Fruit fly (Drosophila melanogaster) Kc167 (cell line): Measurements from ENCODE around the gene CG42342.

Experiments used
- Myc ChIP-seq: fragments of >200 bp; optimal IDR thresholded peaks from 2 replicates; lab custom pipeline; 2017; ENCODE audit warnings: missing external identifiers
- Sin3A ChIP-seq: fragments of >200 bp; optimal IDR thresholded peaks from 2 replicates; lab custom pipeline; 2018; ENCODE audit warnings: missing external identifiers
- h ChIP-seq: fragments of >200 bp; optimal IDR thresholded peaks from 3 replicates; lab custom pipeline; 2018; ENCODE audit warnings: missing external identifiers
- insv ChIP-seq: fragments of >200 bp; optimal IDR thresholded peaks from 3 replicates; lab custom pipeline; 2018; ENCODE audit warnings: missing external identifiers
- psq ChIP-seq: fragments of >200 bp; optimal IDR thresholded peaks from 2 replicates; lab custom pipeline; 2017; ENCODE audit warnings: missing external identifiers
- ttk ChIP-seq: sonication (Bioruptor generic); optimal IDR thresholded peaks from 2 replicates; lab custom pipeline; 2017; ENCODE audit warnings: missing external identifiers

The CG42342 gene

DNA sequence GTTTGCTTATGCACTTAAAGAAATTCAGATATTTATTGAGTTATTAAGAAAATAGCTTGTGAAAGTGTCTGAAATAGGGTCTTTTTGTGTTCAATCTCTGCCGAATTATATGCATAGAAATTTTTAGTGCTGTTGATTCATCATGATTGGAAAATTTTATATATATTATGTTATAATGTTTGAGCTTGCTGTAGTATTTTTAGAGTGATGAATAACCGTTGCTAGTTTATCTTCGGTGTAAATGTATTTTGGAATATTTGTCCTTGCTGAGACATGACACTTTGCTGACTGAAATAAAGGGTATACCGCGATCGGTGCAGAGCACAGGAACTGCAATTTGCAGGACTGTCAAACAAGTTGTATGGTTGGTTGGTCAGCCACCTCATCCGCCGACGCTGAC lies 39.4 kb downstream of the CG42342 start:
- no peak for TF ChIP-seq Sin3A
- no peak for TF ChIP-seq ttk
- TF ChIP-seq psq, result no peak
- TF ChIP-seq h (lab: Kevin White, UChicago), result no peak
- no peak for TF ChIP-seq Myc (lab: Kevin White, UChicago)
- no peak for TF ChIP-seq insv (lab: Kevin White, UChicago)

DNA sequence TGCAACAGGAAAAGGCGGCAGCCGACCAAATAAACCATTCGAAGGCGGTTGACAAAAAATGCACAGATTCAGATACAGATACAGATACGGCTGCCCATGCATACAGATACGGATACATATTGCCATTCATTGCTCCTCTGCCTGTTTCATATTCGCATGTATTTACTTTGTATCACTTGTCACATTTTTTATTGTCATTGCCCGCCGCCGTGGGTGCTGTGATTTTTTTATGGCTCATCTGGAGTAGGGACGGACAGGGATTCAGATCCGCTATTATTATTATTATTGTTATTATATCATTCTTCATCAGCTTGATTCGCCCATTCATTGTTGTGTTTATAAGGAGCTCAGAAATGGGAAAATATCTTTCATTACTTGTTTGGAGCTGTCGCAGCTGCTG lies 40.0 kb downstream of the CG42342 start:
- TF ChIP-seq Sin3A (no peak), h (lab: Kevin White, UChicago) (no peak), ttk (no peak), Myc (lab: Kevin White, UChicago) (no peak), psq (no peak), insv (lab: Kevin White, UChicago) (no peak)

DNA sequence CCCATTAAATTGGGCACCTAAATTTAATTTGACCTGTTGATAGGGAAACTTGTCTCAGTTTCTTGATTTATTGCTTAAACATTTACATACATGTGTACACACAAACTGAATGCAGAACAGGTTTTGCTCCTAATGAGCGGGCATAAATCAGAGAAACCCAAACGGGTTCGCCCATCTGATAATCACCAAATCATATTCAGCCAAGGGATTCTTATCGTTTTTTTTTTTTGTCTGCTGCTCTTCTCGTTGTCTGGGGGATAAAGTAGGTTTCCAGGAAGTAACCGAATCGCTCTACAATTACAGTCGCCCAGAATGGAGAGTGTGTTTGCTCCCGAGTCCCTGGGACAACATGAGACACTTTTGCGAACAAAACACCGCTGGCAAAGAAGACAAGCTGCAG lies 43.1 kb downstream of the CG42342 start:
- TF ChIP-seq Sin3A, result no peak
- TF ChIP-seq Myc (lab: Kevin White, UChicago), result no peak
- no peak for TF ChIP-seq ttk
- TF ChIP-seq psq, result no peak
- TF ChIP-seq insv (lab: Kevin White, UChicago), result no peak
- TF ChIP-seq h (lab: Kevin White, UChicago), result no peak

DNA sequence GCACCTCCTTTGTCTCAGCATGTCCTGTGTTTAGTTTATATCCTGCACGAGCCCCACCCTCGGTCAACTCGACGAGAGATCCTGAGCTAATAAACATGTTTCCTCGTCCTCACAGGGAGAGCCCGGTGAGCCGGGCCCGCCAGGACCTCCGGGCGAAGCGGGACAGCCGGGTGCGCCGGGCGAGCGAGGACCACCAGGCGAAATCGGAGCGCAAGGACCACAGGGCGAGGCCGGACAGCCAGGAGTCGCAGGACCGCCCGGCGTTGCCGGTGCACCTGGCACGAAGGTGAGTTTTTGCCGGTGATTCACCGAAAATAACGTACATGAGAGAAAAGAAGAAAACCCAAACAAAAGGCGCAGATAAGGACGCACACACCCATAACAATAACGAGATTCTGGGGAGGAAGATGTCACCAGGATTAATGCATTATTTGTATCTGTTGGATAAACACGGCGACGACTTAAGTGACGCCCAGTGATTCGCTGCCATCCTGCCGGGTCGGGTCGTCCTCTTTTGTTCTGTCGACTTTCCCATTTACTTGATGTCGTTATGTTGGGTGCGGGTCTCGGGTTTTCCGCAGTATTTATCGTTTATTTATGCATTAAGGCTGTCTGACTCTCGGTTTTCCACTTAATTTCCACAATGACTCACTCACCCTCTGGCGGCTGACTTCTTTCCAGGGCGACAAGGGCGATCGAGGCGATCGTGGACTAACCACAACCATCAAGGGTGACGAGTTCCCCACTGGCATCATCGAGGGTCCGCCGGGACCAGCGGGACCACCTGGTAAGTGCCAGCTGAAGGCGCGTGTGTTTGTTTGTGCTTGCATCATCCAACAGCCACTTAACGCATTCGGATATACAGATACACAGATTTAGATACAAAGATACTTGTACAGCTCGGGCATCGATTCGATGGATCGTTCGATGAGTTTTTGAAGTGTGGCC lies 49.4 kb downstream of the CG42342 start:
- no peak for TF ChIP-seq Myc (lab: Kevin White, UChicago)
- TF ChIP-seq psq, result no peak
- no peak for TF ChIP-seq insv (lab: Kevin White, UChicago)

DNA sequence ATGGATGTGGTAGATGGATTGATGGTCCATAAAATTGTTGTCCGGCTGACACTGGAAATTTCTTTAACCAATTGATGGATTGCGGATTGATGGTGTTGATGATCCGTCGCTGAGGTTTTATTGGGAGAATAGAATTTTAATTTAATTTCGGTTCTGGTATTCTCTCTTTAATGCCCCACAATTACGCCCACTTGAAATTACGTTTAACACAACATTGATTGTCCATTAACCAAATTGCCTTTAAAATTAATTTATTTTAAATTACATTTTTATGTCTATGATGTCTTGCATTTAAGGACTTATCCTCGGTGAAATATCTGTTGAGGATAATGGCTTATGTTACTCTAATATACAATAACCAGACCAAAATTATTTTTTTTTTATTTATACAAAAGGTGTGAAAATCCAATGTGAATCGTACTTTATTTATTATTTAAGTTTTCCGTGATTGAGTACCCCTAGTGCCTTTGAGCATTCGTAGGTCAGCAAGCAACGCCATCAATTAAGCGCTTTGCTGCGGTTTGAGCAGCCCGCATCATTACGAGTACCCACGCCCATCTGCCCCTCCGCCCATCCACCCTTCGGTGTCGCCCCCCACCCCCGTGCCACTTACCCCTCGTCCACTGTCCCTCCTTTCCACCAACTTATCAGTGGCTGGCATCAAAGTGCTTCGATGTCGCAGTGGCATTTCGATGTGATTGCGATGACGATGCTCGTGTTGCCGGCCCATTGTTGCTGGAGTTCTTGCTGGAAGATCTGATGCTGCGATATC lies 51.1 kb downstream of the CG42342 start:
- TF ChIP-seq h (lab: Kevin White, UChicago) (no peak), psq (no peak), Sin3A (no peak), insv (lab: Kevin White, UChicago) (no peak), ttk (no peak), Myc (lab: Kevin White, UChicago) (no peak)

DNA sequence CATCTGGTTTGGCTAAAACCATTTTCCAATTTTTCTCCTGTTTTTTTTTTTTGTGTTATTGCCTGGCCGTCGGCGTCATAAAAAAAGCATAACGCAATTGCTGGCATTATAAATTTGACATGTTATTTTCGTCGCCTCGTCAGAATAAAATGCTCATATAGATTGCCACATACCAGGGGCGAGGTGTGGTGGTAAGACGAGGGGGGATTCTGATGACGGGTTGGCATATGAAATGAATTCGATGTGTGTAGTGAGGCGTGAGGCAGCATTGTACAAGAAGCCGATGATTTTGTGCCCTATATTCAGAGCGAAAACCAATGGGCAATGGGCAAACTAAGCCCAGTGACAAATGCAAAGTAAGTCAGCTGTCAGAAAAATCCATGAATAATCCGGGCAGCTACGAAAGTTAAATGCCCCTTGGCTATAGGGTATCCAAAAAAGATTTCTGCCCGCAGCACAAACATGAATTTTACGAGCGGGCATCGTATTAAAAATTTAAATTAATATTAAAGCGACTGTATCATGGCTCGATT lies 56.1 kb downstream of the CG42342 start:
- TF ChIP-seq psq (no peak), insv (lab: Kevin White, UChicago) (no peak), Sin3A (no peak), h (lab: Kevin White, UChicago) (no peak), Myc (lab: Kevin White, UChicago) (no peak), ttk (no peak)

DNA sequence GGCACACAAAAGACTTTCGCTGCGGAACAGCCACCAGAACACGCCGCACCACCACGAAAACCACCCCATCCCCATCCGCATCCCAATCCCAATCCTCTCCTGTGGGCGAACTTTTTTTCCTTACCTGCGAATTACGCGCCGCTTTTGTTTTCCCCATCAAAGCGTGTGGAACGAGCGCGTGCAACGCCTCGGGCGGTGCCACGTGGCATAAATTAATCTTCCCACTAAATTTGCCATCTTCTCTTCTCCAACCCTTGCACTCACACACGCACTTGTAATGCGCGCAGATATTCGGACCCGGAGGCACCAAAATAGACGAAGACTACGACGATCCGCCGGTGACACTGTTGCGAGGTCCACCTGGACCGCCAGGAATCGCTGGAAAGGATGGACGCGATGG lies 62.2 kb downstream of the CG42342 start:
- TF ChIP-seq Myc (lab: Kevin White, UChicago) (no peak), psq (no peak), Sin3A (no peak), h (lab: Kevin White, UChicago) (no peak), ttk (no peak), insv (lab: Kevin White, UChicago) (no peak)

DNA sequence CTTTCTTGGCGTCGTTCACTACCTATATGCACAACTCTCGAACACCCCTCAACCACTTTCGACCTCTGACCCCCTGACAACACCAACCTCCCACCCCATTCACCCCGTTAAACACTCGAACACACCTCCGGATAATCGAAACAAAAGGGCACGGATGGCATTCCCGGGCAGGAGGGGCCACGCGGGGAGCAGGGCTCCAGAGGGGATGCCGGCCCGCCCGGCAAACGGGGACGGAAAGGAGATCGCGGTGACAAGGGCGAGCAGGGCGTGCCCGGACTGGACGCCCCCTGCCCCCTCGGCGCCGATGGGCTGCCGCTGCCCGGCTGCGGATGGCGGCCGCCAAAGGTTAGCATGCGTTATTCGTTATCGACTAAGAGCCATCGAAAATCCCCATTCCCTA lies 66.8 kb downstream of the CG42342 start:
- TF ChIP-seq ttk, result no peak

DNA sequence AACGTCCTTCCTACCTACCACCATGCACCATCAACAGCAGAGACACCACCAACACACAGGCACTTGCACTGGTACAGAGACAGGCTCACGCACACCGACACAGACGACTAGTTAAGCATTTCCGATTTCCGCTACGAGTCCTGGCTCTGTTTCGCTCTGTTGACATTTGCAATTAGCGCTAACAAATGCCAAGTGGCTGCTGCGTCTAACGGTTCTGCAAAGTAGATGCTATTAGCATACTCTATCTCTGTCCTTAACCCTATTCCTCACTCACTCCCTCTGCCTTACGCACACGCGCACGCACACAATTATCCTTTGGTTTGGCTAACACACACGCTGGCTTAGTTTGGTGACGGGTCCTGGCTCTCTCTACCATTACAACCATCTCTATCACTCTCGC lies 67.9 kb downstream of the CG42342 start:
- TF ChIP-seq insv (lab: Kevin White, UChicago), result no peak
- TF ChIP-seq Myc (lab: Kevin White, UChicago), result no peak

DNA sequence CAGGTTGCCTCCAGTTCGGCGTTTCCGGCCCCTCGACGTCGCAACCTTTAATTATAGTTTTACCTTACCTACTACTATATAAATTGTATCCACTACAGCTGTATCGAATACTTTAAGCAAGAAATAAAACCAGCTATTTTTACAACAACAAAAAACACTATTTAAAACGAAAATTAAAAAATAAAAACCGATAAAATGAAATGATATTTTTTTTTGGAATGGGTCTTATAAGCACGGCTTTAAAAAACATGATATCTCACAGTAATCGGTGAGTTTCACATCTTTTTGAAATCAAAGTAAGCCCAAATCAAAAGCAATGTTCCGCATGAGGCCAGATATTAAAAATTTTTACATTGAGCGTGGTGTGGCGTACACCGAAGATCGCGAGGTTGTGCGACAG lies 68.6 kb downstream of the CG42342 start, which contains the start of gene CG14891:
Gene CG14891 (plus strand): TSS at position 301 of the 400 bp plus-strand sequence.
- no peak for TF ChIP-seq Myc (lab: Kevin White, UChicago)

DNA sequence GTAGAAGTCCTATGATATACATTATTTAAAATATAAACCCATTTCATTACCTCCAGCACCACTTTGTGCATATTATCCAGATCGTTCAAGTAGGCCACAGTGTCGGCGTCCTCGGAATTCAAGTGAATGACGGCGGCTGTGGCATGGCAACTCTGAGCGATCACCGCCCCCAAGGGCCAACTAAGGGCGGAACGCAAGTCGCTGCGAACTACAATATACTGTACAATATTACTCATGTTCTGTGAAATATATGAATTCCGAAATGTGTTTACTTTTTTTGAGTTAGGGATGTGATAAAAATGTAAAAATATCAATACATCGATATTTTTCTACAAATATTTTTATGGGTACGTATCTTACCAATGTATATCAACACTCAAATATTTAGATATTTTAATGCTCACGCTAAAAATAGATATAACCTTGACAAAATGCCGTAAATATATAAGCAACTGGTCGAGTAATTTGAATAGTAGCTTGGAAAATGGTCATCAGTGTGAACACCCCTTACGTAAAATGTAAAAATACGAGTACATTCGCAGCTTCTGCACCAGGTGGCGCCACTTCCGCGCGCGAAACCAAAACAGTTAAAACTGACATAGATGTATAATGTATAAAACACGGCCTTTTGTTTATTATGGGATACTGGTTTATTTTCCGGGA lies 71.0 kb downstream of the CG42342 start, which contains the start of gene CG14903:
Gene CG14903 (minus strand): TSS at position 270 of the 663 bp plus-strand sequence.
- TF ChIP-seq h (lab: Kevin White, UChicago) (no peak), psq (no peak), ttk (no peak), insv (lab: Kevin White, UChicago) (no peak), Sin3A (no peak), Myc (lab: Kevin White, UChicago) (no peak)

DNA sequence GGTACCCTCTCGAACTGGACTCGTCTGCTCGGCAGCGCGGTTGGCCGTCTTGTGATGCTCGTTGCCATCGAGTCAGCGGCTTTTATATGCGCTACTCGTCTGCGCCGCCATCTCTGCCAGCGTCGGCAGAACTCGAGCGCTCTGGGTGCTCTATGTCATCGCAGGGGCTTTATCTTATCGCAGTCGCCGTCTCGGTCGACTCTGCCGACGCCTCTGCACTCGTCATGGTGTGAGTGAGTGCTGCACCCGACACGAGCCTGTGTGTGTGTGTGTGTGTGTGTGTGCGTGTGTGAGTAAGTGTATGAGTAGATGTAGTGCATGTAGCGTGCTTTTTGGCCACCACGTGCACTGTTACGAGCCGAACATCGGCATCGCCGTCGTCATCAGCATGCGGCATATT lies 81.0 kb downstream of the CG42342 start, which contains the start of gene Scp2:
Gene Scp2 (minus strand): TSS at position 59 of the 400 bp plus-strand sequence.
- no peak for TF ChIP-seq insv (lab: Kevin White, UChicago)
- TF ChIP-seq psq, result no peak
- TF ChIP-seq Sin3A, result no peak
- no peak for TF ChIP-seq h (lab: Kevin White, UChicago)
- no peak for TF ChIP-seq Myc (lab: Kevin White, UChicago)
- no peak for TF ChIP-seq ttk
